Worm (Caenorhabditis elegans) whole organism, late embryonic: ENCODE measurements around the gene syf-2.
A peak's percentile ranks its signal among the peaks of the same experiment; 100 is the strongest.
"Not testable (repeated sequence)": the region's sequence is repeated elsewhere in the genome, so short reads cannot be mapped to it uniquely, and the experiment has no call there.

Experiments used
- C38D4.7 ChIP-seq: fragments of 200-800 bp; sonication (Bioruptor generic); optimal IDR thresholded peaks from 2 replicates; lab custom pipeline; 2018; ENCODE audit warnings: mild to moderate bottlenecking, missing genetic modification characterization, moderate library complexity, missing compliant biosample characterization
- K02D7.2 ChIP-seq: sonication (generic microtip); optimal IDR thresholded peaks from 2 replicates; lab custom pipeline; 2017; ENCODE audit warnings: mild to moderate bottlenecking, missing genetic modification characterization, missing compliant biosample characterization
- K09A11.1 ChIP-seq: sonication (generic microtip); optimal IDR thresholded peaks from 2 replicates; lab custom pipeline; 2017; ENCODE audit warnings: antibody characterized with exemption, mild to moderate bottlenecking, missing genetic modification characterization, missing compliant biosample characterization; ENCODE audit not compliant: insufficient read depth
- T23F11.4 ChIP-seq: fragments of 200-800 bp; sonication (Bioruptor generic); optimal IDR thresholded peaks from 2 replicates; lab custom pipeline; 2018; ENCODE audit warnings: mild to moderate bottlenecking, missing genetic modification characterization, missing compliant biosample characterization
- Y22D7AL.16 ChIP-seq: sonication (generic microtip); optimal IDR thresholded peaks from 2 replicates; lab custom pipeline; 2016; ENCODE audit warnings: missing genetic modification characterization, missing compliant biosample characterization
- ama-1 ChIP-seq: fragments of 150-350 bp; optimal IDR thresholded peaks from 2 replicates; lab custom pipeline; 2014
- ceh-14 ChIP-seq: sonication (generic microtip); optimal IDR thresholded peaks from 2 replicates; lab custom pipeline; 2016; ENCODE audit warnings: missing genotype, missing genetic modification characterization, missing compliant biosample characterization
- ceh-18 ChIP-seq: sonication (generic microtip); optimal IDR thresholded peaks from 2 replicates; lab custom pipeline; 2016; ENCODE audit warnings: missing genetic modification characterization, missing compliant biosample characterization
- ceh-19 ChIP-seq: fragments of 200-800 bp; sonication (Bioruptor generic); optimal IDR thresholded peaks from 2 replicates; lab custom pipeline; 2018; ENCODE audit warnings: mild to moderate bottlenecking, missing genetic modification characterization, missing compliant biosample characterization
- ceh-2 ChIP-seq: sonication (generic microtip); optimal IDR thresholded peaks from 2 replicates; lab custom pipeline; 2016; ENCODE audit warnings: missing genotype, missing genetic modification characterization, missing compliant biosample characterization
- ceh-34 ChIP-seq: sonication (generic microtip); optimal IDR thresholded peaks from 2 replicates; lab custom pipeline; 2016; ENCODE audit warnings: mild to moderate bottlenecking, missing genetic modification characterization, missing compliant biosample characterization
- ceh-45 ChIP-seq: fragments of 200-800 bp; sonication (Bioruptor generic); IDR thresholded peaks from 2 replicates; pipeline ENCODE4 v1.3.6; 2022; ENCODE audit warnings: missing genetic modification reagents, missing genetic modification characterization, missing compliant biosample characterization
- ceh-6 ChIP-seq: fragments of 200-800 bp; sonication (Bioruptor generic); optimal IDR thresholded peaks from 2 replicates; lab custom pipeline; 2018; ENCODE audit warnings: mild to moderate bottlenecking, missing genetic modification characterization, missing compliant biosample characterization
- ceh-9 ChIP-seq: sonication (generic microtip); optimal IDR thresholded peaks from 2 replicates; lab custom pipeline; 2016; ENCODE audit warnings: mild to moderate bottlenecking, missing genetic modification characterization, inconsistent platforms, missing compliant biosample characterization
- elt-2 ChIP-seq: sonication (generic microtip); optimal IDR thresholded peaks from 2 replicates; lab custom pipeline; 2016; ENCODE audit warnings: missing genetic modification reagents, missing genetic modification characterization, missing compliant biosample characterization
- fkh-10 ChIP-seq: fragments of 150-350 bp; optimal IDR thresholded peaks from 2 replicates; lab custom pipeline; 2014; ENCODE audit warnings: missing biosample characterization, missing genetic modification reagents, missing genetic modification characterization
- fkh-6 ChIP-seq: sonication (generic microtip); optimal IDR thresholded peaks from 2 replicates; lab custom pipeline; 2016; ENCODE audit warnings: missing genetic modification characterization, missing compliant biosample characterization
- gmeb-2 ChIP-seq: sonication (generic microtip); optimal IDR thresholded peaks from 2 replicates; lab custom pipeline; 2016; ENCODE audit warnings: missing genetic modification characterization, inconsistent platforms, missing compliant biosample characterization
- hlh-15 ChIP-seq: sonication (generic microtip); optimal IDR thresholded peaks from 2 replicates; lab custom pipeline; 2016; ENCODE audit warnings: missing genetic modification characterization, missing compliant biosample characterization
- hlh-30 ChIP-seq: sonication (generic microtip); optimal IDR thresholded peaks from 2 replicates; lab custom pipeline; 2017; ENCODE audit warnings: antibody characterized with exemption, missing genetic modification characterization, missing compliant biosample characterization; ENCODE audit not compliant: insufficient read depth
- hlh-6 ChIP-seq: sonication (generic microtip); optimal IDR thresholded peaks from 2 replicates; lab custom pipeline; 2016; ENCODE audit warnings: missing genotype, missing genetic modification characterization, missing compliant biosample characterization
- hlh-8 ChIP-seq: sonication (generic microtip); optimal IDR thresholded peaks from 2 replicates; lab custom pipeline; 2016; ENCODE audit warnings: missing genotype, missing genetic modification characterization, missing compliant biosample characterization
- lin-11 ChIP-seq: fragments of 200-800 bp; sonication (Bioruptor generic); optimal IDR thresholded peaks from 2 replicates; lab custom pipeline; 2018; ENCODE audit warnings: mild to moderate bottlenecking, missing genetic modification characterization, missing compliant biosample characterization
- nfya-1 ChIP-seq: sonication (generic microtip); optimal IDR thresholded peaks from 2 replicates; lab custom pipeline; 2017; ENCODE audit warnings: missing genetic modification characterization, mild to moderate bottlenecking, missing compliant biosample characterization, antibody characterized with exemption, moderate library complexity
- nhr-11 ChIP-seq: fragments of 150-350 bp; optimal IDR thresholded peaks from 2 replicates; lab custom pipeline; 2014; ENCODE audit warnings: missing biosample characterization, missing genetic modification characterization
- nhr-232 ChIP-seq: sonication (generic microtip); optimal IDR thresholded peaks from 2 replicates; lab custom pipeline; 2016; ENCODE audit warnings: missing genetic modification characterization, missing compliant biosample characterization
- npax-4 ChIP-seq: sonication (generic microtip); optimal IDR thresholded peaks from 2 replicates; lab custom pipeline; 2016; ENCODE audit warnings: missing genetic modification characterization, missing compliant biosample characterization
- pha-4 ChIP-seq: fragments of 150-350 bp; optimal IDR thresholded peaks from 2 replicates; lab custom pipeline; 2018; ENCODE audit warnings: missing biosample characterization, missing genetic modification reagents, missing genetic modification characterization
- ref-2 ChIP-seq: sonication (generic microtip); optimal IDR thresholded peaks from 2 replicates; lab custom pipeline; 2016; ENCODE audit warnings: missing genetic modification characterization, missing compliant biosample characterization
- sdc-2 ChIP-seq: sonication (generic microtip); optimal IDR thresholded peaks from 2 replicates; lab custom pipeline; 2016; ENCODE audit warnings: missing genotype, missing genetic modification characterization, missing compliant biosample characterization
- sox-4 ChIP-seq: sonication (generic microtip); optimal IDR thresholded peaks from 2 replicates; lab custom pipeline; 2017; ENCODE audit warnings: mild to moderate bottlenecking, missing genetic modification characterization, inconsistent platforms, missing compliant biosample characterization
- syd-9 ChIP-seq: sonication (generic microtip); optimal IDR thresholded peaks from 2 replicates; lab custom pipeline; 2016; ENCODE audit warnings: mild to moderate bottlenecking, missing genetic modification characterization, moderate library complexity, missing compliant biosample characterization
- tbx-2 ChIP-seq: sonication (generic microtip); optimal IDR thresholded peaks from 2 replicates; lab custom pipeline; 2016; ENCODE audit warnings: missing genetic modification characterization, missing compliant biosample characterization
- tbx-7 ChIP-seq: sonication (generic microtip); optimal IDR thresholded peaks from 2 replicates; lab custom pipeline; 2016; ENCODE audit warnings: missing genotype, missing genetic modification characterization, missing compliant biosample characterization
- unc-42 ChIP-seq: sonication (generic microtip); optimal IDR thresholded peaks from 2 replicates; lab custom pipeline; 2016; ENCODE audit warnings: missing genotype, missing genetic modification characterization, missing compliant biosample characterization
- unc-55 ChIP-seq: sonication (generic microtip); optimal IDR thresholded peaks from 2 replicates; lab custom pipeline; 2017; ENCODE audit warnings: missing biosample characterization, missing genetic modification reagents, missing genetic modification characterization
- unc-86 ChIP-seq: sonication (generic microtip); optimal IDR thresholded peaks from 2 replicates; lab custom pipeline; 2016; ENCODE audit warnings: missing genetic modification characterization, missing compliant biosample characterization

The syf-2 gene

ce11 chrIII:7136015-7136414 lies 25.9 kb downstream of the syf-2 start, which contains the start of gene B0280.17:
Gene B0280.17 (minus strand): TSS chrIII:7136115.
- TF ChIP-seq hlh-30 (tag; lab: Kevin White, UChicago): no peak
- TF ChIP-seq ceh-18: no peak
- TF ChIP-seq ceh-34 (tag; lab: Kevin White, UChicago): no peak
- TF ChIP-seq fkh-6: no peak

- TF ChIP-seq ama-1 (lab: Kevin White, UChicago) (no peak), unc-86 (no peak), ceh-45 (no peak)
Measured at ce11 chrIII:7133559-7133958, 28.4 kb downstream of the syf-2 start, which contains the start of the genes pot-1 and ggtb-1. Gene pot-1 (minus strand): TSS chrIII:7133678. Gene ggtb-1 (plus strand): TSS chrIII:7133766.

- not testable (repeated sequence) for TF ChIP-seq sox-4, npax-4, ceh-9 (tag; lab: Kevin White, UChicago)
- TF ChIP-seq, all 69 proteins: peak for 0; not testable (repeated sequence) for 69
Measured at ce11 chrIII:7128601-7129000, 33.3 kb downstream of the syf-2 start, which contains the start of gene viro-2. Gene viro-2 (plus strand): TSS chrIII:7128901.

- TF ChIP-seq nhr-232 (tag; lab: Kevin White, UChicago) (no peak), elt-2 (tag; lab: Kevin White, UChicago) (no peak), tbx-7 (tag; lab: Kevin White, UChicago) (no peak), gmeb-2 (tag; lab: Kevin White, UChicago) (no peak), hlh-6 (tag; lab: Kevin White, UChicago) (no peak), ama-1 (lab: Kevin White, UChicago) (no peak)
Measured at ce11 chrIII:7124364-7124763, 37.6 kb downstream of the syf-2 start, which contains the start of gene B0280.2. Gene B0280.2 (plus strand): TSS chrIII:7124664.

ce11 chrIII:7122860-7123259 lies 39.1 kb downstream of the syf-2 start, which contains the start of the genes B0280.9 and rpia-1:
Gene B0280.9 (minus strand): TSS chrIII:7122895.
Gene rpia-1 (plus strand): TSS chrIII:7123128.
- TF ChIP-seq unc-42 (tag; lab: Kevin White, UChicago) (peak; percentile 6), elt-2 (tag; lab: Kevin White, UChicago) (peak; percentile 23), nfya-1 (tag; lab: Kevin White, UChicago) (peak; percentile 2), C38D4.7 (no peak)

ce11 chrIII:7120477-7120876 lies 41.4 kb downstream of the syf-2 start:
- TF ChIP-seq sdc-2 (tag; lab: Kevin White, UChicago) (no peak), ceh-2 (tag; lab: Kevin White, UChicago) (no peak), tbx-2 (tag; lab: Kevin White, UChicago) (no peak), lin-11 (no peak)

- TF ChIP-seq pha-4: no peak
- no peak for TF ChIP-seq K02D7.2 (tag; lab: Kevin White, UChicago)
- TF ChIP-seq tbx-7 (tag; lab: Kevin White, UChicago): no peak
- no peak for TF ChIP-seq fkh-10
- TF ChIP-seq K09A11.1: no peak
- peak; percentile 10 for TF ChIP-seq ceh-14
- TF ChIP-seq elt-2 (tag; lab: Kevin White, UChicago): no peak
- no peak for TF ChIP-seq nhr-11 (tag; lab: Kevin White, UChicago)
- TF ChIP-seq ama-1 (lab: Kevin White, UChicago): no peak
- no peak for TF ChIP-seq ceh-19 (GFP tag; lab: Kevin White, UChicago)
- TF ChIP-seq ceh-34 (tag; lab: Kevin White, UChicago): peak; percentile 40
- no peak for TF ChIP-seq ceh-2 (tag; lab: Kevin White, UChicago)
- no peak for TF ChIP-seq hlh-6 (tag; lab: Kevin White, UChicago)
- no peak for TF ChIP-seq syd-9 (tag; lab: Kevin White, UChicago)
- peak; percentile 27 for TF ChIP-seq ref-2 (tag; lab: Kevin White, UChicago)
- TF ChIP-seq ceh-6 (GFP tag; lab: Kevin White, UChicago): no peak
- TF ChIP-seq ceh-18: peak; percentile 41
- no peak for TF ChIP-seq hlh-8 (tag; lab: Kevin White, UChicago)
- TF ChIP-seq tbx-2 (tag; lab: Kevin White, UChicago): peak; percentile 52
- TF ChIP-seq hlh-15 (tag; lab: Kevin White, UChicago): no peak
- no peak for TF ChIP-seq T23F11.4 (GFP tag; lab: Kevin White, UChicago)
- TF ChIP-seq unc-42 (tag; lab: Kevin White, UChicago): no peak
- peak; percentile 61 for TF ChIP-seq nfya-1 (tag; lab: Kevin White, UChicago)
- TF ChIP-seq unc-55 (GFP tag; lab: Kevin White, UChicago): peak; percentile 44
- TF ChIP-seq unc-86: no peak
- TF ChIP-seq Y22D7AL.16 (tag; lab: Kevin White, UChicago): no peak
Measured at ce11 chrIII:7116615-7117252, 45.2 kb downstream of the syf-2 start.
